Worm (Caenorhabditis elegans) whole organism, midembryonic: ENCODE data around the gene adah-1.

Experiments used
- klf-2 ChIP-seq: fragments of 200-800 bp; sonication (Bioruptor generic); conservative IDR thresholded peaks from 2 replicates; pipeline ENCODE4 v1.3.6; 2022; ENCODE audit warnings: missing genetic modification reagents, missing genetic modification characterization, missing compliant biosample characterization
- med-1 ChIP-seq: sonication (generic microtip); optimal IDR thresholded peaks from 2 replicates; lab custom pipeline; 2017; ENCODE audit warnings: missing genetic modification characterization, mild to moderate bottlenecking, missing compliant biosample characterization, antibody characterized with exemption, missing genetic modification reagents; ENCODE audit not compliant: insufficient read depth

ce11 chrIV:7036790-7037189, 12.8 kb downstream of the adah-1 start, which contains the start of gene ufl-1:
- no peak for TF ChIP-seq klf-2 (GFP tag; lab: Robert Waterston, UW)
- TF ChIP-seq med-1 (GFP tag; lab: Kevin White, UChicago) = no peak
